Worm (Caenorhabditis elegans) whole organism, L2 larva: ENCODE measurements around the gene F13H6.5.

Experiments used
- C34F6.9 ChIP-seq: fragments of 150-350 bp; optimal IDR thresholded peaks from 2 replicates; lab custom pipeline; 2014; ENCODE audit warnings: missing biosample characterization, missing genetic modification characterization
- F13H6.1 ChIP-seq: sonication (generic microtip); optimal IDR thresholded peaks from 2 replicates; lab custom pipeline; 2016; ENCODE audit warnings: missing genetic modification characterization, missing compliant biosample characterization
- Y55F3AM.14 ChIP-seq: fragments of 200-800 bp; sonication (Bioruptor generic); optimal IDR thresholded peaks from 2 replicates; lab custom pipeline; 2018; ENCODE audit warnings: mild to moderate bottlenecking, missing genetic modification characterization, missing compliant biosample characterization
- ZK546.5 ChIP-seq: sonication (generic microtip); optimal IDR thresholded peaks from 2 replicates; lab custom pipeline; 2017; ENCODE audit warnings: missing biosample characterization, missing genetic modification characterization
- alr-1 ChIP-seq: fragments of 150-350 bp; optimal IDR thresholded peaks from 2 replicates; lab custom pipeline; 2014; ENCODE audit warnings: missing biosample characterization, missing genetic modification characterization
- ama-1 ChIP-seq: fragments of 150-350 bp; optimal IDR thresholded peaks from 2 replicates; lab custom pipeline; 2018; ENCODE audit warnings: inconsistent platforms
- blmp-1 ChIP-seq: sonication (generic microtip); optimal IDR thresholded peaks from 2 replicates; lab custom pipeline; 2017; ENCODE audit warnings: missing genetic modification characterization, mild to moderate bottlenecking, missing compliant biosample characterization, antibody characterized with exemption, moderate library complexity; ENCODE audit not compliant: insufficient read depth
- ceh-16 ChIP-seq: fragments of 150-350 bp; optimal IDR thresholded peaks from 2 replicates; lab custom pipeline; 2014; ENCODE audit warnings: missing biosample characterization, missing genetic modification characterization
- ceh-82 ChIP-seq: fragments of 150-350 bp; optimal IDR thresholded peaks from 2 replicates; lab custom pipeline; 2014; ENCODE audit warnings: missing biosample characterization, missing genetic modification characterization
- egl-27 ChIP-seq: sonication (generic microtip); optimal IDR thresholded peaks from 3 replicates; lab custom pipeline; 2017; ENCODE audit warnings: missing biosample characterization, missing genetic modification reagents, missing genetic modification characterization
- elt-3 ChIP-seq: sonication (generic microtip); optimal IDR thresholded peaks from 2 replicates; lab custom pipeline; 2017; ENCODE audit warnings: missing biosample characterization, missing genetic modification characterization
- fos-1 ChIP-seq: fragments of 150-350 bp; optimal IDR thresholded peaks from 2 replicates; lab custom pipeline; 2014; ENCODE audit warnings: missing biosample characterization, missing genetic modification characterization
- gmeb-1 ChIP-seq: fragments of 150-350 bp; optimal IDR thresholded peaks from 2 replicates; lab custom pipeline; 2014; ENCODE audit warnings: missing biosample characterization, missing genetic modification characterization
- lin-11 ChIP-seq: fragments of 150-350 bp; sonication (generic microtip); optimal IDR thresholded peaks from 2 replicates; lab custom pipeline; 2014; ENCODE audit warnings: missing biosample characterization, missing genetic modification characterization, inconsistent platforms, mixed read lengths
- lin-13 ChIP-seq: fragments of 150-350 bp; optimal IDR thresholded peaks from 2 replicates; lab custom pipeline; 2014; ENCODE audit warnings: missing biosample characterization, missing genetic modification reagents, missing genetic modification characterization
- lin-39 ChIP-seq: fragments of 150-350 bp; optimal IDR thresholded peaks from 2 replicates; lab custom pipeline; 2014; ENCODE audit warnings: missing biosample characterization, missing genetic modification reagents, missing genetic modification characterization
- lsy-2 ChIP-seq, 2 experiments: fragments of 150-350 bp in 1 of 2; sonication (generic microtip) in 1 of 2; optimal IDR thresholded peaks; 2 replicates each; lab custom pipeline; 2014 to 2017; ENCODE audit warnings: missing biosample characterization in 2 of 2, missing genetic modification characterization in 2 of 2
- mbf-1 ChIP-seq: sonication (generic microtip); optimal IDR thresholded peaks from 2 replicates; lab custom pipeline; 2017; ENCODE audit warnings: missing biosample characterization, missing genetic modification characterization
- nhr-10 ChIP-seq: sonication (generic microtip); optimal IDR thresholded peaks from 2 replicates; lab custom pipeline; 2017; ENCODE audit warnings: missing biosample characterization, missing genetic modification characterization
- nhr-11 ChIP-seq: fragments of 150-350 bp; optimal IDR thresholded peaks from 2 replicates; lab custom pipeline; 2014; ENCODE audit warnings: missing biosample characterization, missing genetic modification characterization
- nhr-12 ChIP-seq: fragments of 150-350 bp; optimal IDR thresholded peaks from 2 replicates; lab custom pipeline; 2014; ENCODE audit warnings: missing biosample characterization, missing genetic modification characterization
- nhr-21 ChIP-seq: fragments of 150-350 bp; optimal IDR thresholded peaks from 2 replicates; lab custom pipeline; 2014; ENCODE audit warnings: missing biosample characterization, missing genetic modification characterization
- nhr-237 ChIP-seq: fragments of 150-350 bp; optimal IDR thresholded peaks from 2 replicates; lab custom pipeline; 2014; ENCODE audit warnings: missing biosample characterization, missing genetic modification characterization
- nhr-25 ChIP-seq: fragments of 150-350 bp; sonication (generic microtip); optimal IDR thresholded peaks from 3 replicates; lab custom pipeline; 2014; ENCODE audit warnings: missing biosample characterization, missing genetic modification characterization
- nhr-6 ChIP-seq: fragments of 150-350 bp; optimal IDR thresholded peaks from 2 replicates; lab custom pipeline; 2014; ENCODE audit warnings: missing biosample characterization, missing genetic modification characterization
- nhr-77 ChIP-seq: fragments of 150-350 bp; optimal IDR thresholded peaks from 2 replicates; lab custom pipeline; 2014; ENCODE audit warnings: missing biosample characterization, missing genetic modification characterization
- sem-4 ChIP-seq: fragments of 150-350 bp; optimal IDR thresholded peaks from 2 replicates; lab custom pipeline; 2014; ENCODE audit warnings: missing biosample characterization, missing genetic modification reagents, missing genetic modification characterization
- skn-1 ChIP-seq: sonication (generic microtip); optimal IDR thresholded peaks from 2 replicates; lab custom pipeline; 2017; ENCODE audit warnings: missing biosample characterization, missing genetic modification characterization
- sma-3 ChIP-seq: sonication (generic microtip); optimal IDR thresholded peaks from 2 replicates; lab custom pipeline; 2016; ENCODE audit warnings: missing genetic modification reagents, missing genetic modification characterization, missing compliant biosample characterization
- sma-9 ChIP-seq, 2 experiments: fragments of 150-350 bp in 1 of 2; sonication (generic microtip) in 1 of 2; optimal IDR thresholded peaks; 2 replicates each; lab custom pipeline; 2014 to 2016; ENCODE audit warnings: missing genetic modification characterization in 2 of 2, mild to moderate bottlenecking in 1 of 2, missing biosample characterization in 1 of 2, missing compliant biosample characterization in 1 of 2, missing genetic modification reagents in 1 of 2, moderate library complexity in 1 of 2
- snpc-4 ChIP-seq: fragments of 150-350 bp; optimal IDR thresholded peaks from 2 replicates; lab custom pipeline; 2014; ENCODE audit warnings: missing biosample characterization, missing genetic modification characterization
- unc-39 ChIP-seq: fragments of 150-350 bp; optimal IDR thresholded peaks from 2 replicates; lab custom pipeline; 2014; ENCODE audit warnings: missing biosample characterization, missing genetic modification characterization
- zag-1 ChIP-seq: fragments of 150-350 bp; optimal IDR thresholded peaks from 2 replicates; lab custom pipeline; 2014; ENCODE audit warnings: missing biosample characterization, missing genetic modification characterization
- ztf-1 ChIP-seq: fragments of 200-800 bp; sonication (Bioruptor generic); conservative IDR thresholded peaks from 2 replicates; pipeline ENCODE4 v1.3.6; 2022; ENCODE audit warnings: missing genetic modification characterization, missing compliant biosample characterization
- ztf-4 ChIP-seq: fragments of 150-350 bp; optimal IDR thresholded peaks from 2 replicates; lab custom pipeline; 2014; ENCODE audit warnings: missing biosample characterization, missing genetic modification characterization

The F13H6.5 gene

ce11 chrV:6352350-6352749 is 22.4 kb downstream of the F13H6.5 start:
- TF ChIP-seq sma-3 (GFP tag; lab: Kevin White, UChicago) (no peak), snpc-4 (tag; lab: Kevin White, UChicago) (no peak), nhr-12 (tag; lab: Kevin White, UChicago) (no peak), elt-3 (tag; lab: Kevin White, UChicago) (no peak), lsy-2 (tag; optimal IDR thresholded peaks at IDR 0.05; lab: Kevin White, UChicago) (no peak), nhr-10 (tag; lab: Kevin White, UChicago) (no peak), nhr-25 (tag; lab: Kevin White, UChicago) (peak; percentile 36), blmp-1 (peak; percentile 99), F13H6.1 (no peak), fos-1 (tag; lab: Kevin White, UChicago) (no peak), ceh-16 (no peak), egl-27 (tag; lab: Kevin White, UChicago) (peak; percentile 5), ztf-1 (GFP tag; lab: Robert Waterston, UW) (no peak), skn-1 (tag; lab: Kevin White, UChicago) (no peak), mbf-1 (tag; lab: Kevin White, UChicago) (no peak), ZK546.5 (tag; lab: Kevin White, UChicago) (no peak), nhr-21 (tag; lab: Kevin White, UChicago) (no peak), ama-1 (lab: Kevin White, UChicago) (no peak), sem-4 (tag; lab: Kevin White, UChicago) (no peak)

DNA sequence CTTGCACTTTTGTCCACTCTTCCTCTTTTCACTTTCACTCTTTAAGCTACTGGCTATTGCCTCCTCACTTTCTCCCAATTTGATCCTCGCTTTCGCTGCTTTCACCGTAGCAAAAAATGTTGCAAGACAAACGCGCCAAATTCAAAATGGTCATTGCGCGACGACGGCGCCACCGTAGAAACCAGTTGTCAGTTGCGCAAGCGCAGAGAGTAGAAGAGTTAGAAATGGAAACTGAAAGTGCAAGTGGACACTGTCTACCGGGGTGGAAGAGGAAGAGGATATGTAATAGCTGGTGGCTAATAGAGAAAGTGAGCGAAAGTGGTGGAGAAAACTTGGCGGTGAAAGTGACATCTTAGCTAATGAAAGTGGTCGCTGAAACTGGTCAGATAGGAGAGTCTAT is 23.6 kb downstream of the F13H6.5 start:
- peak; percentile 53 for TF ChIP-seq Y55F3AM.14 (GFP tag; lab: Kevin White, UChicago)
- TF ChIP-seq egl-27 (tag; lab: Kevin White, UChicago), result peak; percentile 50
- TF ChIP-seq alr-1 (tag; lab: Kevin White, UChicago), result no peak
- no peak for TF ChIP-seq nhr-21 (tag; lab: Kevin White, UChicago)
- TF ChIP-seq F13H6.1, result peak; percentile 75
- no peak for TF ChIP-seq ceh-82 (tag; lab: Kevin White, UChicago)
- no peak for TF ChIP-seq gmeb-1
- TF ChIP-seq nhr-25 (tag; lab: Kevin White, UChicago), result peak; percentile 70
- TF ChIP-seq lin-13, result no peak
- peak; percentile 99 for TF ChIP-seq blmp-1
- TF ChIP-seq unc-39 (tag; lab: Kevin White, UChicago), result no peak
- TF ChIP-seq lin-11 (tag; lab: Kevin White, UChicago), result no peak
- peak; percentile 43 for TF ChIP-seq sem-4 (tag; lab: Kevin White, UChicago)

DNA sequence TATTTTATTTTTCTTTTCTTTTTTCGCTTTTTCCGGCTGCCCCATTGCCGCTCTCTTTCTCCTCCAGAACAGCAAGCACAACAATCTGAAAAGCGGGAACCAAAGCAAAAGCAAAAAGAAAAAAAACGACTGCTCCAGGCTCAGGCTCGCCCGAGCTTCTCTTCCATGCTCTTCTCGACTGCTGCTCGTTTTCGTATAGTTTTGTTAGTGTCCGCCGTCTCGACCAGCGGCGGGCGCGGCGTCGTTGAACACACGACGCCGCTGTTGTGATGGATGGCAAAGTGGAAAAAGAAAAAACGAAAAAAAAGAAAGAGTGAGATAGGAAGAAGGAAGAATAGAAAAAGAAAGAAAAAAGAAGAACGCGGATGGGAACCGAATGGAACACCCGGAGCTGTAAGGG is 24.6 kb downstream of the F13H6.5 start:
- TF ChIP-seq lin-13 (no peak), sem-4 (tag; lab: Kevin White, UChicago) (no peak), nhr-25 (tag; lab: Kevin White, UChicago) (no peak), fos-1 (tag; lab: Kevin White, UChicago) (no peak), nhr-21 (tag; lab: Kevin White, UChicago) (no peak), nhr-6 (tag; lab: Kevin White, UChicago) (no peak), C34F6.9 (tag; lab: Kevin White, UChicago) (no peak), lin-39 (no peak), egl-27 (tag; lab: Kevin White, UChicago) (no peak), F13H6.1 (peak; percentile 42), nhr-77 (tag; lab: Kevin White, UChicago) (no peak), Y55F3AM.14 (GFP tag; lab: Kevin White, UChicago) (peak; percentile 86), zag-1 (tag; lab: Kevin White, UChicago) (no peak), ztf-4 (tag; lab: Kevin White, UChicago) (no peak), nhr-237 (tag; lab: Kevin White, UChicago) (no peak)

ce11 chrV:6349597-6349996 is 25.1 kb downstream of the F13H6.5 start:
- TF ChIP-seq blmp-1 (peak; percentile 91), F13H6.1 (peak; percentile 79), Y55F3AM.14 (GFP tag; lab: Kevin White, UChicago) (no peak), nhr-11 (tag; lab: Kevin White, UChicago) (no peak), nhr-12 (tag; lab: Kevin White, UChicago) (no peak), sma-9 (GFP tag; optimal IDR thresholded peaks at IDR 0.05; lab: Kevin White, UChicago) (peak; percentile 31), sma-9 (tag; optimal IDR thresholded peaks at IDR 0.05; lab: Kevin White, UChicago) (no peak), sma-3 (GFP tag; lab: Kevin White, UChicago) (peak; percentile 28)
